Fruit fly (Drosophila melanogaster): ENCODE results near the gene CG32645.

DNA sequence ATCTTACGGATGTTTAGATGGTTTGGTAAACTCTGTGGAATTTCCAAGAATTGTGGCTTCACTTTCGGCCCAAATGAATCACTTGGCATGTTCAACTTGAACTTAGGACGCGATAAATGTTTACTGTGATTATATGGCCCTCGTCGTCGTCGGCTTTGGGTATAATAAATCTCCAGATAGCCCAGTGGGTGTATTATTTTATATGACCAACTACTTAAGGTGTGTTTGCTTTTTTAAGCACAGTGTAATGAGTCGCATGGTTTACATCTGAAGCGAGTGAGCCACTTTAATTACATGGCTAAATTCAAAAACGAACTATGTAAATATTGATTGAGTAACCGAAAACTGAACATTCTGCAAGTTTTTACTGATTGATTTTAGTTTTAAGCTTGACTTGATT lies 33.8 kb upstream of the CG32645 start:
- TF ChIP-seq CTCF (optimal IDR thresholded peaks at IDR 0.05) (no peak), CG8478 (optimal IDR thresholded peaks at IDR 0.05) (no peak)

Measured in S2 (cell line).